Worm (Caenorhabditis elegans) whole organism, young adult: ENCODE measurements around the gene F09G2.8.
A peak's percentile ranks its signal among the peaks of the same experiment; 100 is the strongest.

Experiments used
- D2030.7 ChIP-seq: fragments of 200-800 bp; sonication (Bioruptor generic); IDR thresholded peaks from 2 replicates; pipeline ENCODE4 v1.3.6; 2022; ENCODE audit warnings: missing genetic modification reagents, missing genetic modification characterization, missing compliant biosample characterization
- F10E7.11 ChIP-seq: sonication (generic microtip); optimal IDR thresholded peaks from 2 replicates; lab custom pipeline; 2017; ENCODE audit warnings: mild to moderate bottlenecking, missing genetic modification characterization, moderate library complexity, missing compliant biosample characterization
- F23B12.7 ChIP-seq: sonication (generic microtip); optimal IDR thresholded peaks from 2 replicates; lab custom pipeline; 2017; ENCODE audit warnings: missing genetic modification characterization, mild to moderate bottlenecking, missing compliant biosample characterization, antibody characterized with exemption, moderate library complexity; ENCODE audit not compliant: insufficient read depth
- F49E8.2 ChIP-seq: sonication (generic microtip); optimal IDR thresholded peaks from 3 replicates; lab custom pipeline; 2017; ENCODE audit warnings: missing genetic modification characterization, mild to moderate bottlenecking, missing compliant biosample characterization, antibody characterized with exemption, moderate library complexity; ENCODE audit not compliant: insufficient read depth
- F52B5.7 ChIP-seq: sonication (generic microtip); optimal IDR thresholded peaks from 2 replicates; lab custom pipeline; 2016; ENCODE audit warnings: mild to moderate bottlenecking, missing genetic modification characterization, missing compliant biosample characterization
- K12H6.12 ChIP-seq: fragments of 200-800 bp; sonication (Bioruptor generic); optimal IDR thresholded peaks from 2 replicates; lab custom pipeline; 2018; ENCODE audit warnings: mild to moderate bottlenecking, missing genetic modification characterization, missing compliant biosample characterization
- T07F8.4 ChIP-seq: sonication (generic microtip); optimal IDR thresholded peaks from 2 replicates; lab custom pipeline; 2016; ENCODE audit warnings: mild to moderate bottlenecking, missing genetic modification characterization, moderate library complexity, missing compliant biosample characterization
- T26A5.8 ChIP-seq: sonication (generic microtip); optimal IDR thresholded peaks from 2 replicates; lab custom pipeline; 2016; ENCODE audit warnings: missing genetic modification characterization, missing compliant biosample characterization
- Y53G8AR.9 ChIP-seq: fragments of 200-800 bp; sonication (Bioruptor generic); conservative IDR thresholded peaks from 2 replicates; pipeline ENCODE4 v1.3.6; 2022; ENCODE audit warnings: missing genetic modification reagents, missing genetic modification characterization, missing compliant biosample characterization
- Y67H2A.10 ChIP-seq: fragments of 200-800 bp; sonication (Bioruptor generic); conservative IDR thresholded peaks from 2 replicates; pipeline ENCODE4 v1.3.6; 2022; ENCODE audit warnings: missing genetic modification reagents, missing genetic modification characterization, missing compliant biosample characterization
- Y95B8A.8 ChIP-seq: fragments of 200-800 bp; sonication (Bioruptor generic); IDR thresholded peaks from 2 replicates; pipeline ENCODE4 v1.3.6; 2022; ENCODE audit warnings: missing genetic modification reagents, missing genetic modification characterization, missing compliant biosample characterization
- atf-7 ChIP-seq: sonication (generic microtip); optimal IDR thresholded peaks from 2 replicates; lab custom pipeline; 2017; ENCODE audit warnings: mild to moderate bottlenecking, missing genetic modification characterization, missing compliant biosample characterization
- attf-3 ChIP-seq: fragments of 200-800 bp; sonication (Bioruptor generic); conservative IDR thresholded peaks from 2 replicates; pipeline ENCODE4 v1.3.6; 2022; ENCODE audit warnings: missing genetic modification reagents, missing genetic modification characterization, missing compliant biosample characterization
- attf-5 ChIP-seq: fragments of 200-800 bp; sonication (Bioruptor generic); optimal IDR thresholded peaks from 2 replicates; lab custom pipeline; 2018; ENCODE audit warnings: mild to moderate bottlenecking, missing genetic modification characterization, missing compliant biosample characterization
- bed-2 ChIP-seq: fragments of 200-800 bp; sonication (Bioruptor generic); IDR thresholded peaks from 2 replicates; pipeline ENCODE4 v1.3.6; 2022; ENCODE audit warnings: missing genetic modification reagents, missing genetic modification characterization, missing compliant biosample characterization
- ceh-79 ChIP-seq: sonication (generic microtip); optimal IDR thresholded peaks from 2 replicates; lab custom pipeline; 2017; ENCODE audit warnings: mild to moderate bottlenecking, missing genetic modification characterization, missing compliant biosample characterization
- efl-1 ChIP-seq: fragments of 150-350 bp; optimal IDR thresholded peaks from 2 replicates; lab custom pipeline; 2014; ENCODE audit warnings: missing biosample characterization, missing genetic modification reagents, missing genetic modification characterization
- hmg-1.2 ChIP-seq: fragments of 200-800 bp; sonication (Bioruptor generic); IDR thresholded peaks from 2 replicates; pipeline ENCODE4 v1.3.6; 2022; ENCODE audit warnings: missing genetic modification reagents, missing genetic modification characterization, missing compliant biosample characterization
- hrde-1 ChIP-seq: sonication (generic microtip); optimal IDR thresholded peaks from 2 replicates; lab custom pipeline; 2016; ENCODE audit warnings: missing genetic modification characterization, mild to moderate bottlenecking, missing compliant biosample characterization, moderate library complexity, missing genotype, missing genetic modification reagents, borderline replicate concordance
- hsf-1 ChIP-seq: fragments of 200-800 bp; sonication (Bioruptor generic); IDR thresholded peaks from 2 replicates; pipeline ENCODE4 v1.3.6; 2022; ENCODE audit warnings: missing genetic modification reagents, missing genetic modification characterization, missing compliant biosample characterization
- lin-26 ChIP-seq: fragments of 200-800 bp; sonication (Bioruptor generic); IDR thresholded peaks from 2 replicates; pipeline ENCODE4 v1.3.6; 2022; ENCODE audit warnings: missing genetic modification reagents, missing genetic modification characterization, missing compliant biosample characterization
- lin-40 ChIP-seq: sonication (generic microtip); optimal IDR thresholded peaks from 2 replicates; lab custom pipeline; 2016; ENCODE audit warnings: missing genetic modification characterization, mild to moderate bottlenecking, missing compliant biosample characterization, missing genotype, missing genetic modification reagents
- lsy-27 ChIP-seq: sonication (generic microtip); optimal IDR thresholded peaks from 2 replicates; lab custom pipeline; 2017; ENCODE audit warnings: missing genetic modification characterization, mild to moderate bottlenecking, missing compliant biosample characterization, antibody characterized with exemption, missing genotype, borderline replicate concordance; ENCODE audit not compliant: insufficient read depth
- nhr-80 ChIP-seq: sonication (generic microtip); optimal IDR thresholded peaks from 2 replicates; lab custom pipeline; 2016; ENCODE audit warnings: missing genetic modification characterization, missing compliant biosample characterization
- rec-8 ChIP-seq, 2 experiments: sonication (generic microtip); optimal IDR thresholded peaks; 2 replicates each; lab custom pipeline; 2016; ENCODE audit warnings: mild to moderate bottlenecking in 2 of 2, missing genetic modification characterization in 2 of 2, missing genetic modification reagents in 2 of 2, missing genotype in 2 of 2, missing biosample characterization in 1 of 2, missing compliant biosample characterization in 1 of 2, moderate library complexity in 1 of 2
- sdz-38 ChIP-seq: sonication (generic microtip); optimal IDR thresholded peaks from 2 replicates; lab custom pipeline; 2016; ENCODE audit warnings: missing genotype, missing genetic modification characterization, missing compliant biosample characterization
- snpc-4 ChIP-seq, 5 experiments: fragments of 150-350 bp in 1 of 5; sonication (generic microtip) in 4 of 5; optimal IDR thresholded peaks; 2 replicates each; lab custom pipeline; 2014 to 2018; ENCODE audit warnings: missing genetic modification characterization in 5 of 5, missing biosample characterization in 3 of 5, antibody characterized with exemption in 2 of 5, mild to moderate bottlenecking in 2 of 5, missing compliant biosample characterization in 2 of 5, missing genotype in 2 of 5, moderate library complexity in 2 of 5, missing genetic modification reagents in 1 of 5
- unc-62 ChIP-seq: fragments of 150-350 bp; optimal IDR thresholded peaks from 2 replicates; lab custom pipeline; 2014; ENCODE audit warnings: missing biosample characterization, missing genetic modification reagents, missing genetic modification characterization
- xnd-1 ChIP-seq: sonication (generic microtip); optimal IDR thresholded peaks from 2 replicates; lab custom pipeline; 2016; ENCODE audit warnings: missing genotype, missing genetic modification reagents, missing genetic modification characterization, missing compliant biosample characterization
- zim-3 ChIP-seq: sonication (generic microtip); optimal IDR thresholded peaks from 2 replicates; lab custom pipeline; 2017; ENCODE audit warnings: mild to moderate bottlenecking, missing genetic modification characterization, moderate library complexity, missing compliant biosample characterization
- ztf-22 ChIP-seq: fragments of 200-800 bp; sonication (Bioruptor generic); optimal IDR thresholded peaks from 2 replicates; lab custom pipeline; 2018; ENCODE audit warnings: mild to moderate bottlenecking, missing genetic modification characterization, moderate library complexity, missing compliant biosample characterization
- ztf-25 ChIP-seq: fragments of 200-800 bp; sonication (Bioruptor generic); IDR thresholded peaks from 2 replicates; pipeline ENCODE4 v1.3.6; 2022; ENCODE audit warnings: missing genetic modification reagents, missing genetic modification characterization, missing compliant biosample characterization
- ztf-3 ChIP-seq: fragments of 200-800 bp; sonication (Bioruptor generic); optimal IDR thresholded peaks from 2 replicates; lab custom pipeline; 2018; ENCODE audit warnings: mild to moderate bottlenecking, missing genetic modification characterization, missing compliant biosample characterization
- ztf-6 ChIP-seq: fragments of 200-800 bp; sonication (Bioruptor generic); IDR thresholded peaks from 2 replicates; pipeline ENCODE4 v1.3.6; 2022; ENCODE audit warnings: missing genetic modification reagents, missing genetic modification characterization, missing compliant biosample characterization

The F09G2.8 gene

DNA sequence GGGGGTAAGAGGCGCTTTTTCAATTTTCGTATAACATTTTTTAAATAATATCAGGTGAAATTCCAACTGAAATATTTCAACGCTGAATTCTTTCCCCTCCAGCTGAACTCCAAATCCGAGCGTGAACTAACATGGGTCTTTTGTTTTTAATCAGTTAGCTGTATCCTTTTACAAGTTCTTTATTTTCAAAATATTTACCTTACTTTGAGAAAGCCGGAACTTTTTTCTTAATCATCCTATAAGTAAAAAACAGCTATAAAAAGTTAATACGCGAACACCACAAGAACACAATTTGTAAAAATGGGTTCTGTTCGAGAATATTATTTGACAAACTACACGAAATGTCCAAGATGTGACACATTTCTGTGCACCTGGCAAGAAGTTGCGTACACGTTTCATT, 29.3 kb downstream of the F09G2.8 start, which contains the start of gene srh-83:
Gene srh-83 (plus strand): TSS at position 301 of the 400 bp plus-strand sequence.
- TF ChIP-seq hsf-1 (GFP tag; lab: Robert Waterston, UW) (no peak), F10E7.11 (tag; lab: Kevin White, UChicago) (no peak), F52B5.7 (tag; lab: Kevin White, UChicago) (no peak), atf-7 (tag; lab: Kevin White, UChicago) (no peak), lin-26 (GFP tag; lab: Robert Waterston, UW) (no peak), xnd-1 (tag; lab: Kevin White, UChicago) (no peak), hrde-1 (tag; lab: Kevin White, UChicago) (no peak), ztf-25 (GFP tag; lab: Robert Waterston, UW) (no peak), attf-3 (no peak), zim-3 (no peak), ztf-6 (GFP tag; lab: Robert Waterston, UW) (no peak), F23B12.7 (tag; lab: Kevin White, UChicago) (no peak), T07F8.4 (tag; lab: Kevin White, UChicago) (no peak), hmg-1.2 (GFP tag; lab: Robert Waterston, UW) (no peak)
- TF ChIP-seq, all 124 proteins: peak for 0

DNA sequence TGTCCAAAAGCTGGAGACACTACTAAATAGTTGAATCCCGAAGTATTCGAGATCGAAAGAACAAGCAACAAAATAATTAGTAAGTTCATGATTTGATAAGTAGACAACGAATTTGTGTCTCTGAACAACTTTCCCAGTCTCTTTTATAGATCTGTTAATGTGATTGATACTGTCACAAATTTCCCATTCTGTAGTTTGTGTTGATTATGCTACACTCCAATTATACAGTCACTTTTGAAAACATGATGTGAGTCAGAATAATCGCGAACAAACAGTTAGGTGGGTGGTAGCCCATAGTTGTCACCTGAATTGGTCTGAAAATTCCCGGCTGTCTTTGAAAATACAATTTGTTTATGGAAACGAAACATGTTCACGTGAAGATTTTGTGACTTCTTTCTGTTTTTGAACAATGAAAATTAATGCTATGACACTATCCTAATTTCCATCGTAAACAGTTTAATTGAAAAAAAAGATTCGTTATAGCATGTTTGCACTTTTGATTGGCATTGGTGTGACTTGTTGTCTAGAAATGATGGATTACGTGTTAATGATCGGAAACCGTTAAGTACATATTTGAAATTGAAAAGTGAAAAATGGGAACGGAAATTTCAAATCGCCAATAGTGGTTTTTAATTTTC, 29.9 kb downstream of the F09G2.8 start, which contains the start of gene ugt-41:
Gene ugt-41 (minus strand): TSS at position 119 of the 638 bp plus-strand sequence.
- peak; percentile 42 for TF ChIP-seq nhr-80 (tag; lab: Kevin White, UChicago)
- no peak for TF ChIP-seq ztf-25 (GFP tag; lab: Robert Waterston, UW)
- no peak for TF ChIP-seq K12H6.12 (tag; lab: Kevin White, UChicago)
- TF ChIP-seq snpc-4 (GFP tag; optimal IDR thresholded peaks at IDR 0.05; lab: Kevin White, UChicago), result no peak
- no peak for TF ChIP-seq snpc-4 (tag; optimal IDR thresholded peaks at IDR 0.05; lab: Kevin White, UChicago)
- peak; percentile 85 for TF ChIP-seq unc-62
- TF ChIP-seq efl-1 (GFP tag; lab: Kevin White, UChicago), result no peak
- peak; percentile 18 for TF ChIP-seq lin-40

DNA sequence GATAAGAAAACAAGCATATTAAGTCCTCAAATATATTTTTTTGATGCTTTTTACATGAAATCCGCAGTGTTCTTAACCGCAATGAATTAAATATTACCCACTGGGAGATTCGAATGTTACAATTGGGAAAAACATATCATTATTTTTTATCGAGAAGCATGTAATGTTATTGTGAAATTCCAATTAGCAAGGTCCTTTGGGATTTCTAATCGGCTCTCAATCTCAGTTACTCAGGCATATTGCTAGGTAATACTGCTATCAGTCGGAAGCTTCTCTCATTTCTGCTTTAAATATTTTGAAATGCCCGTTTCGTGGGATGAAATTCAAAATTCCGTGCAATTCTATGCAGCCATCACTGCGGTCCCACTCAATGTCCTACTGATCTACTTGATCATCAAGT, 34.1 kb downstream of the F09G2.8 start, which contains the start of gene str-204:
Gene str-204 (plus strand): TSS at position 301 of the 400 bp plus-strand sequence.
- TF ChIP-seq D2030.7 (GFP tag; lab: Robert Waterston, UW), result no peak
- TF ChIP-seq T07F8.4 (tag; lab: Kevin White, UChicago), result no peak
- TF ChIP-seq nhr-80 (tag; lab: Kevin White, UChicago), result no peak
- no peak for TF ChIP-seq attf-5 (GFP tag; lab: Kevin White, UChicago)
- TF ChIP-seq ztf-3 (GFP tag; lab: Kevin White, UChicago), result no peak
- TF ChIP-seq Y67H2A.10, result no peak
- no peak for TF ChIP-seq lsy-27
- TF ChIP-seq sdz-38 (tag; lab: Kevin White, UChicago), result no peak
- no peak for TF ChIP-seq xnd-1 (tag; lab: Kevin White, UChicago)
- TF ChIP-seq bed-2 (GFP tag; lab: Robert Waterston, UW), result no peak
- no peak for TF ChIP-seq T26A5.8
- TF ChIP-seq F52B5.7 (tag; lab: Kevin White, UChicago), result no peak
- no peak for TF ChIP-seq hsf-1 (GFP tag; lab: Robert Waterston, UW)
- TF ChIP-seq ztf-6 (GFP tag; lab: Robert Waterston, UW), result no peak
- no peak for TF ChIP-seq F49E8.2 (tag; lab: Kevin White, UChicago)
- TF ChIP-seq ztf-22 (GFP tag; lab: Kevin White, UChicago), result no peak
- TF ChIP-seq Y95B8A.8 (GFP tag; lab: Robert Waterston, UW), result no peak

DNA sequence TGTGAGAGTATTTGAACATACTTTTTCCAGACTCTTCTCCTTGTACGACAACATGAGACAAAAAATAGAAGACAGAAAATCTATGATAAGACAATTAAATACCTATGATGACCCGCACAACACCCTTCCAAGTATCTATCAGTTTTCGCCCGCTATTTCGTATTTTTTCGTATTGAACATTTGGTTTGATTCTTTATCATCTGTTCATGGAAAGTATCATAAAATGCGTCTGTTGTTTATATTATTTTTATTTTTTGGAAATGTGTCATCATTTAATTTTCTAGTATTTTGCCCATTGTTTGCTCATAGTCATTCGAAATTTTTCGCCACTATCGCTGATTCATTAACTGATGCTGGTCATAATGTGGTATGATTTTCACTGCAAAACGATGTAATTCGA, 36.4 kb downstream of the F09G2.8 start, which contains the start of gene ugt-39:
Gene ugt-39 (plus strand): TSS at position 54 of the 400 bp plus-strand sequence.
- TF ChIP-seq rec-8 (tag; optimal IDR thresholded peaks at IDR 0.05; lab: Kevin White, UChicago) (no peak), Y53G8AR.9 (GFP tag; lab: Robert Waterston, UW) (no peak), nhr-80 (tag; lab: Kevin White, UChicago) (peak; percentile 76), ceh-79 (tag; lab: Kevin White, UChicago) (no peak), unc-62 (peak; percentile 14)
